Fruit fly (Drosophila melanogaster): Measurements from ENCODE around the gene Hmu.

Gene Hmu

dm6 chr3R:27244742-27245400, 43.7 kb upstream of the Hmu start, which contains the start of gene CG18766 (continued):
- TF ChIP-seq pzg (GFP tag; optimal IDR thresholded peaks at IDR 0.05) (peak; percentile 82), Adf1 (GFP tag; IDR thresholded peaks at IDR 0.05) (peak; percentile 66), Neu2 (GFP tag; optimal IDR thresholded peaks at IDR 0.05; ENCODE audit: borderline replicate concordance) (peak; percentile 39), dpn (GFP tag; optimal IDR thresholded peaks at IDR 0.05) (peak in 1 of 2 experiments; percentile 10), run (tag; optimal IDR thresholded peaks at IDR 0.05) (no peak), CG31441 (GFP tag; IDR thresholded peaks at IDR 0.05) (no peak), Dek (tag; optimal IDR thresholded peaks at IDR 0.05) (no peak), CG17912 (GFP tag; optimal IDR thresholded peaks at IDR 0.05) (no peak), CG1024 (GFP tag; IDR thresholded peaks at IDR 0.05) (no peak; the same call in 1 of the 2 replicates), Med (GFP tag) (peak; percentile 90), pfk (GFP tag; optimal IDR thresholded peaks at IDR 0.05) (no peak), Atf6 (GFP tag; IDR thresholded peaks at IDR 0.05) (peak; percentile 27; the same call in 1 of the 2 replicates), CG9609 (GFP tag; optimal IDR thresholded peaks at IDR 0.05) (no peak), Nf-YA (GFP tag; IDR thresholded peaks at IDR 0.05) (no peak), Abd-B (GFP tag; optimal IDR thresholded peaks at IDR 0.05) (peak; percentile 24), gem (tag; optimal IDR thresholded peaks at IDR 0.05) (no peak), klu (GFP tag; IDR thresholded peaks at IDR 0.05) (no peak), CG17568 (GFP tag; optimal IDR thresholded peaks at IDR 0.05) (no peak), yki (optimal IDR thresholded peaks at IDR 0.05) (no peak), ranshi (GFP tag; IDR thresholded peaks at IDR 0.05) (no peak), CG33213 (GFP tag; optimal IDR thresholded peaks at IDR 0.05) (no peak), wek (GFP tag; optimal IDR thresholded peaks at IDR 0.05) (no peak), CG14965 (GFP tag; optimal IDR thresholded peaks at IDR 0.05; ENCODE audit: borderline replicate concordance) (no peak), H15 (GFP tag; IDR thresholded peaks at IDR 0.05) (no peak), CG6175 (GFP tag; IDR thresholded peaks at IDR 0.05) (0 out of 3 replicates have a peak, but pooled peaks have one; percentile 41), chif (GFP tag; optimal IDR thresholded peaks at IDR 0.05) (no peak), CG12659 (GFP tag; optimal IDR thresholded peaks at IDR 0.05) (peak; percentile 62), CG4282 (GFP tag; optimal IDR thresholded peaks at IDR 0.05) (no peak), Aef1 (GFP tag; IDR thresholded peaks at IDR 0.05) (0 out of 3 replicates have a peak, but pooled peaks have one; percentile 21), CG4707 (GFP tag; optimal IDR thresholded peaks at IDR 0.05) (no peak), CG2202 (tag; optimal IDR thresholded peaks at IDR 0.05) (no peak), Sox102F (GFP tag; optimal IDR thresholded peaks at IDR 0.05) (no peak), psq (GFP tag; optimal IDR thresholded peaks at IDR 0.05) (no peak), row (GFP tag; IDR thresholded peaks at IDR 0.05) (peak; percentile 55; the same call in 2 of the 3 replicates), en (GFP tag; optimal IDR thresholded peaks at IDR 0.05) (no peak), CG10147 (GFP tag; optimal IDR thresholded peaks at IDR 0.05) (no peak), CG12744 (GFP tag; optimal IDR thresholded peaks at IDR 0.05) (no peak), kay (GFP tag; optimal IDR thresholded peaks at IDR 0.05) (no peak), CG34376 (GFP tag; optimal IDR thresholded peaks at IDR 0.05) (peak; percentile 10), CG12391 (tag; optimal IDR thresholded peaks at IDR 0.05) (no peak), Bgb (GFP tag; IDR thresholded peaks at IDR 0.05; ENCODE audit: partially characterized antibody) (peak; percentile 41; the same call in 1 of the 2 replicates), Blimp-1 (GFP tag; optimal IDR thresholded peaks at IDR 0.05) (no peak), CG4820 (GFP tag; optimal IDR thresholded peaks at IDR 0.05) (peak; percentile 4), her (GFP tag; optimal IDR thresholded peaks at IDR 0.05) (peak; percentile 20), sens (GFP tag) (peak; percentile 57), CG34422 (GFP tag; IDR thresholded peaks at IDR 0.05) (peak; percentile 58; the same call in 1 of the 3 replicates), CG1647 (GFP tag; optimal IDR thresholded peaks at IDR 0.05) (no peak), CG13287 (GFP tag; IDR thresholded peaks at IDR 0.05; ENCODE audit: partially characterized antibody) (peak; percentile 47; the same call in 1 of the 2 replicates), CG1233 (GFP tag; optimal IDR thresholded peaks at IDR 0.05) (no peak), CG13123 (GFP tag; optimal IDR thresholded peaks at IDR 0.05) (no peak)

All from whole organism, embryonic.